Worm (Caenorhabditis elegans) whole organism, young adult: ENCODE data around the gene enu-3.2.

Source experiments
- F22D6.2 ChIP-seq: sonication (generic microtip); optimal IDR thresholded peaks from 2 replicates; lab custom pipeline; 2016; ENCODE audit warnings: mild to moderate bottlenecking, missing genetic modification characterization, missing compliant biosample characterization
- K11D2.4 ChIP-seq: fragments of 200-800 bp; sonication (Bioruptor generic); IDR thresholded peaks from 2 replicates; pipeline ENCODE4 v1.3.6; 2022; ENCODE audit warnings: missing genetic modification reagents, missing genetic modification characterization, missing compliant biosample characterization
- ama-1 ChIP-seq, 3 experiments: fragments of 150-350 bp in 1 of 3; sonication (generic microtip) in 2 of 3; optimal IDR thresholded peaks; 2 replicates each; lab custom pipeline; 2014 to 2018; ENCODE audit warnings: missing biosample characterization in 2 of 3, missing genetic modification characterization in 2 of 3, missing genetic modification reagents in 2 of 3
- dpl-1 ChIP-seq: fragments of 150-350 bp; optimal IDR thresholded peaks from 2 replicates; lab custom pipeline; 2014; ENCODE audit warnings: missing biosample characterization, missing genetic modification reagents, missing genetic modification characterization
- lin-26 ChIP-seq: fragments of 200-800 bp; sonication (Bioruptor generic); IDR thresholded peaks from 2 replicates; pipeline ENCODE4 v1.3.6; 2022; ENCODE audit warnings: missing genetic modification reagents, missing genetic modification characterization, missing compliant biosample characterization
- nhr-120 ChIP-seq: fragments of 200-800 bp; sonication (Bioruptor generic); IDR thresholded peaks from 2 replicates; pipeline ENCODE4 v1.3.6; 2022; ENCODE audit warnings: missing genetic modification characterization, missing compliant biosample characterization
- sdz-38 ChIP-seq: sonication (generic microtip); optimal IDR thresholded peaks from 2 replicates; lab custom pipeline; 2016; ENCODE audit warnings: missing genotype, missing genetic modification characterization, missing compliant biosample characterization
- snpc-1.3 ChIP-seq: sonication (generic microtip); optimal IDR thresholded peaks from 2 replicates; lab custom pipeline; 2017; ENCODE audit warnings: missing genetic modification characterization, mild to moderate bottlenecking, missing compliant biosample characterization, antibody characterized with exemption, moderate library complexity, missing genotype, missing genetic modification reagents; ENCODE audit not compliant: insufficient read depth
- snpc-4 ChIP-seq, 5 experiments: fragments of 150-350 bp in 1 of 5; sonication (generic microtip) in 4 of 5; optimal IDR thresholded peaks; 2 replicates each; lab custom pipeline; 2014 to 2018; ENCODE audit warnings: missing genetic modification characterization in 5 of 5, missing biosample characterization in 3 of 5, antibody characterized with exemption in 2 of 5, mild to moderate bottlenecking in 2 of 5, missing compliant biosample characterization in 2 of 5, missing genotype in 2 of 5, moderate library complexity in 2 of 5, missing genetic modification reagents in 1 of 5
- ztf-26 ChIP-seq: sonication (generic microtip); optimal IDR thresholded peaks from 2 replicates; lab custom pipeline; 2017; ENCODE audit warnings: missing genetic modification characterization, missing compliant biosample characterization

DNA sequence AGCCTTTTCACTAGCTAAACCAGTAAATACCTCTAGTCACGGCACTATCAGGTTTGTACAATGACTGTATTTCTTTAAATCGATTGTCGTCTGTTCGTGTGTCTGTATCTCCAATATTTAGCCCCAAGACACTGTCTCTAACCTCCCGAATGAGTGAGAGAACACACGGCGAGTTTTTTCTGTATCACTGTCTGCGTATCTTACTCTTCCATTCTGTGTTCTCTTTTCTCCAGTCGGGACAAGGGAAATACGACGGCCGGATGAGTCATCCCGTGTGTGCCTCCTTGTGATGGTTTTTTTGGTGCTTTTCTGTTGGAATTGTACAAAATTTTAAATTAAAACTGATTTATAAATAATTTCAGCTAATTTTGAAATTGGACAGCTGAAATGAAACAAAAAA lies 11.0 kb upstream of the enu-3.2 start:
- TF ChIP-seq dpl-1 (GFP tag; lab: Kevin White, UChicago) (no peak), F22D6.2 (tag; lab: Kevin White, UChicago) (no peak), snpc-1.3 (tag; lab: Kevin White, UChicago) (no peak), nhr-120 (no peak), K11D2.4 (GFP tag; lab: Robert Waterston, UW) (peak; percentile 20; the same call in 1 of the 2 replicates), ztf-26 (tag; lab: Kevin White, UChicago) (peak; percentile 15), lin-26 (GFP tag; lab: Robert Waterston, UW) (0 out of 2 replicates have a peak, but pooled peaks have one; percentile 8), ama-1 (optimal IDR thresholded peaks at IDR 0.05; lab: Kevin White, UChicago) (no peak), ama-1 (GFP tag; optimal IDR thresholded peaks at IDR 0.05; lab: Kevin White, UChicago) (no peak), snpc-4 (GFP tag; optimal IDR thresholded peaks at IDR 0.05; lab: Kevin White, UChicago) (no peak), snpc-4 (tag; optimal IDR thresholded peaks at IDR 0.05; lab: Kevin White, UChicago) (peak; percentile 13 to 62 (median 54)), sdz-38 (tag; lab: Kevin White, UChicago) (no peak)
